Worm (Caenorhabditis elegans) whole organism, midembryonic: Measurements from ENCODE around the gene thoc-5.

Source experiments
- T22C8.4 ChIP-seq: fragments of 200-800 bp; sonication (Bioruptor generic); IDR thresholded peaks from 2 replicates; pipeline ENCODE4 v1.3.6; 2022; ENCODE audit warnings: missing genetic modification characterization, missing compliant biosample characterization
- cog-1 ChIP-seq: sonication (generic microtip); optimal IDR thresholded peaks from 2 replicates; lab custom pipeline; 2016; ENCODE audit warnings: missing genetic modification characterization, missing compliant biosample characterization
- flt-1 ChIP-seq: fragments of 200-800 bp; sonication (Bioruptor generic); IDR thresholded peaks from 2 replicates; pipeline ENCODE4 v1.3.6; 2022; ENCODE audit warnings: missing genetic modification characterization, missing compliant biosample characterization
- ref-1 ChIP-seq: fragments of 200-800 bp; sonication (Bioruptor generic); conservative IDR thresholded peaks from 2 replicates; pipeline ENCODE4 v1.3.6; 2022; ENCODE audit warnings: missing genetic modification reagents, missing genetic modification characterization, missing compliant biosample characterization
- tab-1 ChIP-seq: fragments of 200-800 bp; sonication (Bioruptor generic); IDR thresholded peaks from 2 replicates; pipeline ENCODE4 v1.3.6; 2022; ENCODE audit warnings: missing genetic modification characterization, missing compliant biosample characterization
- ztf-23 ChIP-seq: fragments of 200-800 bp; sonication (Bioruptor generic); IDR thresholded peaks from 2 replicates; pipeline ENCODE4 v1.3.6; 2022; ENCODE audit warnings: missing genetic modification reagents, missing genetic modification characterization, missing compliant biosample characterization
- ztf-29 ChIP-seq: fragments of 200-800 bp; sonication (Bioruptor generic); IDR thresholded peaks from 2 replicates; pipeline ENCODE4 v1.3.6; 2022; ENCODE audit warnings: missing genetic modification reagents, missing genetic modification characterization, missing compliant biosample characterization

DNA sequence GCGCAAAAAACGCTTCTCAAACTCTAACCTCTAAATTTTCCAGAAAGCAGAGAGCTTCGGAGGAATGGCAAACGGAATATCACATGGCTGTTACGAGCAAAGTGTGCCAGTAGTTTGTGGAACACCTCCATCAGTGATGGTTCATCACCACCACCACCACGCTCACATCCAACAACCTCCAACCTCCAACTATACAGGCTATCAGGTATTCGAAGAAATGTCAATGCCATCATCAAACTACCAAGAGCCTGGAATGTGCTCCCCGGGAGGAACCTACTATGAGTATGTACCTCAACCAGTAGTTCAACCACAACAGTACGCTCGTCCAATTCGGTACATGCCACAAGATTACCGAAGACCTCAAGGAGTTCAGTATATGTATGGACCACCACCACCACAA lies 5.6 kb downstream of the thoc-5 start:
- no peak for TF ChIP-seq cog-1 (tag; lab: Kevin White, UChicago)
- TF ChIP-seq T22C8.4 = no peak
- no peak for TF ChIP-seq ztf-23 (GFP tag; lab: Robert Waterston, UW)
- no peak for TF ChIP-seq tab-1 (GFP tag; lab: Robert Waterston, UW)
- TF ChIP-seq flt-1 = no peak
- TF ChIP-seq ref-1 = no peak
- TF ChIP-seq ztf-29 (GFP tag; lab: Robert Waterston, UW) = no peak
